Fruit fly (Drosophila melanogaster): Measurements from ENCODE around the gene TrissinR.

The TrissinR gene

DNA sequence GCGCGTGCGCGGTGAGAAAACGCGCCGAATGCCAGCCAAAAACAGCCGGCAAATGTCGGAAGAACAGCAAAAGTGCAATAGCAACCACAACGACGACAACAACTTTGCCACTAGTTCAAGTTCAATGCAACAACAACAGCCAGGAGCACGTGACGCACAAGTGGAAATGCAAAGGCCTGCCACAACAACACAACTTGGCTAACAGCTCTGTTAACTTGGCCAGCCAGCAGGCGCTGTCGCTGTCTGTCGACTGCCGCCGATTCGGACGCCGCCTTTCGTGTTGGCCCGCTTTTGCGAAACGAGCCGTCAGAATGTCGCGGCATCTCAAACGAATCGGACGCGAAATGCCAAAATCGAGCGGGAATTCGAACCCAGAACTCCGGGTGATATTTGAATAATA lies at the start of gene TrissinR:
Gene TrissinR, plus strand, starts transcription at position 301 of the 400 bp plus-strand sequence.
- TF ChIP-seq insv (optimal IDR thresholded peaks at IDR 0.05), result no peak
- no peak for TF ChIP-seq Sin3A (optimal IDR thresholded peaks at IDR 0.05)
- TF ChIP-seq h (optimal IDR thresholded peaks at IDR 0.05), result no peak
- TF ChIP-seq Myc (optimal IDR thresholded peaks at IDR 0.05), result no peak
- TF ChIP-seq ttk (optimal IDR thresholded peaks at IDR 0.05), result no peak
- TF ChIP-seq psq (optimal IDR thresholded peaks at IDR 0.05), result no peak

DNA sequence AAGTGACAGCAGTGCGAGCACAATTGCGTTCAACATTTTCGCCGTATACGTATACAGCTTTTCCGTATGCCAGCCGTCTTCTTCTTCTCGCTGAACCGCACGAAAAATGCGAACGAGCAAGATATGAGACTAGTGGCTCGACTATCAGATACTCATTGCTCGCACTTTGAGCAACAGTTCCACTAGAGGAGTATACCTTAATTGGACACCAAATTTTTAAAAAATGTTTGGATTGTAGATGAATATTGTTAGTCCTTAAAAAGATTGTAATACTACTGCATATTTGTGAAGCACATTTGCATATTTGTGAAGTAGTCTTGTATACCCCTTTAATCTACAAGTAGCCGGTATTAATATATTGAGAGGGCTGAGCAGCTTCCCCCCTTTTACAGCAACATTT lies 45.6 kb upstream of the TrissinR start:
- TF ChIP-seq Myc (optimal IDR thresholded peaks at IDR 0.05) (no peak), psq (optimal IDR thresholded peaks at IDR 0.05) (no peak), Sin3A (optimal IDR thresholded peaks at IDR 0.05) (no peak), h (optimal IDR thresholded peaks at IDR 0.05) (no peak), ttk (optimal IDR thresholded peaks at IDR 0.05) (no peak), insv (optimal IDR thresholded peaks at IDR 0.05) (no peak)

- TF ChIP-seq Sin3A (optimal IDR thresholded peaks at IDR 0.05), result no peak
- TF ChIP-seq ttk (optimal IDR thresholded peaks at IDR 0.05), result no peak
- TF ChIP-seq insv (optimal IDR thresholded peaks at IDR 0.05), result no peak
- TF ChIP-seq psq (optimal IDR thresholded peaks at IDR 0.05), result no peak
Observed at dm6 chr2L:5780703-5781102, 43.1 kb upstream of the TrissinR start.

- no peak for TF ChIP-seq Myc (optimal IDR thresholded peaks at IDR 0.05)
- no peak for TF ChIP-seq ttk (optimal IDR thresholded peaks at IDR 0.05)
- no peak for TF ChIP-seq psq (optimal IDR thresholded peaks at IDR 0.05)
- no peak for TF ChIP-seq h (optimal IDR thresholded peaks at IDR 0.05)
- TF ChIP-seq insv (optimal IDR thresholded peaks at IDR 0.05), result no peak
- TF ChIP-seq Sin3A (optimal IDR thresholded peaks at IDR 0.05), result no peak
Observed at dm6 chr2L:5781181-5781580, 42.6 kb upstream of the TrissinR start.

DNA sequence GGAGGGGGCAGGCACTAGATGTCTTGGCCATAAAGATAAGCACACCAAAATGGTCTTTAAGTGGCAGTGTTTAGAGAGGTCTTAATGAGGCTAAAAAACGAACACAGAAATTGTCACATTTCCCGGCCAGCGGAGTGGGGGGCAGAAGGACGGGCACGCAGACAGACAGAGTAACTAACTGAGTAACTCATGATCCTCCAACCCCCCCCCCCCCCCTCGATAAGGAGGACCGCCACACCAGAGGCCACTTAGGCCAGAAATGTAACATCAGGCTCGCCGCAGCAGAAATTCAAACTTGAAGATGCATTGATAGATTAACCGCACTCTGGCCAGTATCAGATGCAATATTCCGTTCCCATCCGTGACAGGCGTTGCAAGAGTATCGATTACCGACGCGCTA lies 40.9 kb upstream of the TrissinR start:
- TF ChIP-seq ttk (optimal IDR thresholded peaks at IDR 0.05) (no peak), psq (optimal IDR thresholded peaks at IDR 0.05) (no peak), insv (optimal IDR thresholded peaks at IDR 0.05) (no peak), Sin3A (optimal IDR thresholded peaks at IDR 0.05) (no peak)

dm6 chr2L:5783731-5784130 lies 40.1 kb upstream of the TrissinR start, which contains the start of gene CG31913:
Gene CG31913, plus strand, starts transcription at chr2L:5784031.
- TF ChIP-seq ttk (optimal IDR thresholded peaks at IDR 0.05), result no peak
- TF ChIP-seq h (optimal IDR thresholded peaks at IDR 0.05), result no peak
- no peak for TF ChIP-seq Myc (optimal IDR thresholded peaks at IDR 0.05)
- TF ChIP-seq psq (optimal IDR thresholded peaks at IDR 0.05), result no peak
- TF ChIP-seq insv (optimal IDR thresholded peaks at IDR 0.05), result no peak
- TF ChIP-seq Sin3A (optimal IDR thresholded peaks at IDR 0.05), result no peak

DNA sequence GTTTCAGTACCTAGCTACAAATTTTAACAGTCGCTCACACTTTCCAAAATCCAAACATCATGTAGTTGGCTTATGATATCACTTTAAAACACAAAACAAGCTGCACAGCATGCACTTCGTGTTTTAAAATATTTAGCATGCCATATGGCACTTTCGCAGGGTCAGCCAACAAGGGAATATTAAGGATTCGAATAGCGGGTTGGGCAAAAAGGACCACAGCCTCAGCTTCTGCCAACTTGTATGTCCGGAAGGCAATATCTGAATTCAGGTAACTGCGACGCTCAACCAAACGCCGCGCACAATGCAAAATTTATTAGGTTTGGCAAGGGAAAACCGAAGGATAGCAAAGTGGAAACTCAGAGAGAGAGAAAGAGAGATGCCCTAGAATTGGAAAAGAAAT lies 34.5 kb upstream of the TrissinR start:
- no peak for TF ChIP-seq h (optimal IDR thresholded peaks at IDR 0.05)
- no peak for TF ChIP-seq Myc (optimal IDR thresholded peaks at IDR 0.05)
- no peak for TF ChIP-seq ttk (optimal IDR thresholded peaks at IDR 0.05)
- TF ChIP-seq psq (optimal IDR thresholded peaks at IDR 0.05), result no peak
- TF ChIP-seq Sin3A (optimal IDR thresholded peaks at IDR 0.05), result no peak
- TF ChIP-seq insv (optimal IDR thresholded peaks at IDR 0.05), result no peak

- TF ChIP-seq insv (optimal IDR thresholded peaks at IDR 0.05) (no peak), h (optimal IDR thresholded peaks at IDR 0.05) (no peak), Sin3A (optimal IDR thresholded peaks at IDR 0.05) (no peak), ttk (optimal IDR thresholded peaks at IDR 0.05) (no peak), Myc (optimal IDR thresholded peaks at IDR 0.05) (no peak), psq (optimal IDR thresholded peaks at IDR 0.05) (no peak)
Observed at dm6 chr2L:5790799-5791526, 32.8 kb upstream of the TrissinR start.

DNA sequence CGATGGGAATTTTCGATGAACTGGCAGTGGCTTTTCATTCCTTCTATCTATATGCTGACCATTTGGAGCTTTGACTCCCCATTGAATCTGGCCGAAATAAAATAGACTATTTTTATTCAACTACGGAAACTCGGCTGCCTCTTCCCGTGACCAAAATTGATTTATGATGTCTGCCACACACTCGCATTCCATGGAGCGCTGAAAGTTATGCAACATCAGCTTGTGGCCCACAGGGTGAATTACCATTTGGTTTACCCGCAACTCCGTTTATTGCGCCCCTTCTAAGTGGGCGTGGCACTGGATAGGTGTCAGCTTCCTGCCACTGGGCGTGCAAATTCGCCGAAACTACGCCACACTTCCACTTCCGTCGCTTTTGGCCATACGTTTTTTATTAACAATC lies 30.7 kb upstream of the TrissinR start:
- TF ChIP-seq h (optimal IDR thresholded peaks at IDR 0.05) (no peak), Myc (optimal IDR thresholded peaks at IDR 0.05) (no peak), insv (optimal IDR thresholded peaks at IDR 0.05) (no peak), psq (optimal IDR thresholded peaks at IDR 0.05) (no peak), Sin3A (optimal IDR thresholded peaks at IDR 0.05) (no peak), ttk (optimal IDR thresholded peaks at IDR 0.05) (no peak)

DNA sequence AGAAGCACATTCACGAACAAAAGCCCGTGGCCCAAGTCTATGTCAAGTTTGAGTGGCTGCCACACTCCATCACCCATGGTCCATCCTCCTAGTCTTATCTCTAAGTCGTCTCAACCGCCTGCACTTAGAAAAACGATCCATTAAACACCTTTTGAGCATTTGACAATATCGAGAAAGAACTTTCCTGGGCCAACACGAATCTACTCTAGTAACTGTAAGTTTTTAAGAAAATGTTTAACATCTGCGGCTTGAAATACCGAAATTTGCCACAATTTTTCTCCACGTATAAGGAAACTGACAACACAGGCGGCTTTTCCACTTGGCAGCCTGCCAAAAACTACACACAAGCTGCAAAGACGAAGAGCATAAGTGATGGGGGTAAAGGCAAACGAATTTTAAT lies 28.6 kb upstream of the TrissinR start:
- TF ChIP-seq insv (optimal IDR thresholded peaks at IDR 0.05) (no peak), psq (optimal IDR thresholded peaks at IDR 0.05) (no peak), Sin3A (optimal IDR thresholded peaks at IDR 0.05) (no peak), ttk (optimal IDR thresholded peaks at IDR 0.05) (no peak), h (optimal IDR thresholded peaks at IDR 0.05) (no peak), Myc (optimal IDR thresholded peaks at IDR 0.05) (no peak)

DNA sequence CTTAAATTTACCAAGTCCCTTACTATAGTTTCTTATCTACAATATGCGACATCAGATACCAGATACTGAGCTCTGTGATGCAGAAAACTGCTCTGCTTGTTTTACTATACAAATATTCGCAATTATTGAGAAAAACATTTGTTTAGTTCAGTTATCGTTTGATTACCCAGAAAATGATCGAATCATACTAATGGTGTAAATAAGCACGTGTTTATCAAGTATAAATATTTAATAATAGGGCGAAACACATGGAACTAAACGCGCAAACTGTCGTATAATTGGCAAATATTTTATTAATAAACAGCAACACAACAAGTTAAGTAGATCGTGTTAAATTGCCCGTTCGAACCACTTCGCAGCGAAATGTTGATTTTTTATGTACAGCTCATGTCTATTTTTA lies 25.8 kb upstream of the TrissinR start:
- no peak for TF ChIP-seq ttk (optimal IDR thresholded peaks at IDR 0.05)
- no peak for TF ChIP-seq Myc (optimal IDR thresholded peaks at IDR 0.05)
- no peak for TF ChIP-seq psq (optimal IDR thresholded peaks at IDR 0.05)
- TF ChIP-seq Sin3A (optimal IDR thresholded peaks at IDR 0.05), result no peak
- TF ChIP-seq h (optimal IDR thresholded peaks at IDR 0.05), result no peak
- TF ChIP-seq insv (optimal IDR thresholded peaks at IDR 0.05), result no peak

dm6 chr2L:5798629-5799028 lies 25.2 kb upstream of the TrissinR start:
- TF ChIP-seq psq (optimal IDR thresholded peaks at IDR 0.05), result no peak
- no peak for TF ChIP-seq insv (optimal IDR thresholded peaks at IDR 0.05)
- TF ChIP-seq ttk (optimal IDR thresholded peaks at IDR 0.05), result no peak
- TF ChIP-seq h (optimal IDR thresholded peaks at IDR 0.05), result no peak
- TF ChIP-seq Sin3A (optimal IDR thresholded peaks at IDR 0.05), result no peak
- no peak for TF ChIP-seq Myc (optimal IDR thresholded peaks at IDR 0.05)
